Worm (Caenorhabditis elegans): ENCODE data around the gene C50B8.4.

- TF ChIP-seq ets-4 (tag; optimal IDR thresholded peaks at IDR 0.05) (no peak), ama-1 (optimal IDR thresholded peaks at IDR 0.05) (no peak), ceh-2 (tag; optimal IDR thresholded peaks at IDR 0.05) (no peak), ceh-18 (tag; optimal IDR thresholded peaks at IDR 0.05) (no peak), lin-11 (tag; optimal IDR thresholded peaks at IDR 0.05) (no peak), nfya-1 (tag; optimal IDR thresholded peaks at IDR 0.05) (no peak), hlh-15 (tag; optimal IDR thresholded peaks at IDR 0.05) (no peak), K02D7.2 (tag; optimal IDR thresholded peaks at IDR 0.05) (no peak), pqm-1 (tag; optimal IDR thresholded peaks at IDR 0.05) (no peak), ztf-16 (tag; optimal IDR thresholded peaks at IDR 0.05) (no peak), dmd-4 (tag; optimal IDR thresholded peaks at IDR 0.05; ENCODE audit: borderline replicate concordance) (no peak), sox-4 (tag; optimal IDR thresholded peaks at IDR 0.05) (no peak), fkh-6 (tag; optimal IDR thresholded peaks at IDR 0.05) (no peak), syd-9 (tag; optimal IDR thresholded peaks at IDR 0.05) (no peak)
These were observed 4.1 kb downstream of the C50B8.4 start for ce11 chrV:13575866-13576265.

Measured in whole organism, late embryonic.